Fruit fly (Drosophila melanogaster): Measurements from ENCODE around the gene LManIV.

DNA sequence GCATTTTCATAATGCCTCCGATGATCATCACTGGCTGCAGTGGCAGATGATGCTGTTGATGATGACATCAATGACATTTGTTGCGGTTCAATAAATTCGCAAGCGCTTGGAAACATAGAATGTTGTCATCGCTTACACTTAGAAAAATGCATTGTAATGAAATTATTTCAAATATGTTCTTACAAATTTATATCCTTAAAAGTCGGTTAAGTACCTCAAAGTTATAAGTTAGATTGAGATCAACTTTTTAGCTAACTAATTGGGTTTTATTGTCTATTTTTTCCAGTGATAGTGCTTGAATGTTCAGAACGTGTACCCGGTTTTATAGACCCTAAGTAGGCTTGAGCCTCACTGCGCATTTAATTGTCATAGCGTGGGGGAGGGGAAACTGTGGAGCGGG lies 9.3 kb downstream of the LManIV start:
- TF ChIP-seq CG8478 (optimal IDR thresholded peaks at IDR 0.05) = no peak
- TF ChIP-seq CTCF (optimal IDR thresholded peaks at IDR 0.05) = no peak
